Fruit fly (Drosophila melanogaster) whole organism, embryonic: ENCODE measurements around the gene tok.
A peak's percentile ranks its signal among the peaks of the same experiment; 100 is the strongest.

Experiments
- Antp ChIP-seq: fragments of 200-800 bp; sonication (Bioruptor generic); optimal IDR thresholded peaks from 3 replicates; lab custom pipeline; 2016; ENCODE audit warnings: missing biosample characterization, missing genetic modification characterization
- CG17829 ChIP-seq: fragments of 200-800 bp; optimal IDR thresholded peaks from 2 replicates; lab custom pipeline; 2019; ENCODE audit warnings: missing biosample characterization, mild to moderate bottlenecking, missing genetic modification characterization, moderate library complexity
- CG2875 ChIP-seq: fragments of 200-800 bp; sonication (Bioruptor generic); optimal IDR thresholded peaks from 2 replicates; lab custom pipeline; 2017; ENCODE audit warnings: missing biosample characterization, mild to moderate bottlenecking, missing genetic modification characterization, missing genetic modification reagents
- CG32772 ChIP-seq: fragments of 200-800 bp; sonication (Bioruptor generic); IDR thresholded peaks from 2 replicates; pipeline ENCODE4 v1.3.6; 2022; ENCODE audit warnings: missing biosample characterization, missing genetic modification characterization
- CG6683 ChIP-seq: fragments of 200-800 bp; sonication (Bioruptor generic); optimal IDR thresholded peaks from 2 replicates; lab custom pipeline; 2017; ENCODE audit warnings: missing biosample characterization, mild to moderate bottlenecking, missing genetic modification characterization, missing genetic modification reagents
- CG7372 ChIP-seq: fragments of 200-800 bp; sonication (Bioruptor generic); IDR thresholded peaks from 2 replicates; pipeline ENCODE4 v1.3.6; 2022; ENCODE audit warnings: missing biosample characterization, missing genetic modification characterization
- CG8765 ChIP-seq: fragments of 200-800 bp; sonication (Bioruptor generic); IDR thresholded peaks from 2 replicates; pipeline ENCODE4 v1.3.6; 2022; ENCODE audit warnings: missing biosample characterization, missing genetic modification characterization
- D19A ChIP-seq: fragments of 200-800 bp; optimal IDR thresholded peaks from 3 replicates; lab custom pipeline; 2019; ENCODE audit warnings: missing biosample characterization, mild to moderate bottlenecking, missing genetic modification characterization, moderate library complexity
- Ravus ChIP-seq: fragments of 200-800 bp; sonication (Bioruptor generic); IDR thresholded peaks from 2 replicates; pipeline ENCODE4 v1.3.6; 2022; ENCODE audit warnings: missing biosample characterization, missing genetic modification characterization
- YL-1 ChIP-seq: fragments of 200-800 bp; sonication (Bioruptor generic); optimal IDR thresholded peaks from 3 replicates; lab custom pipeline; 2017; ENCODE audit warnings: missing biosample characterization, mild to moderate bottlenecking, missing genetic modification characterization
- fd102C ChIP-seq: fragments of 200-800 bp; sonication (Bioruptor generic); optimal IDR thresholded peaks from 2 replicates; lab custom pipeline; 2018; ENCODE audit warnings: missing biosample characterization, mild to moderate bottlenecking, missing genetic modification characterization, moderate library complexity
- ind ChIP-seq: fragments of 200-800 bp; sonication (Bioruptor generic); optimal IDR thresholded peaks from 3 replicates; lab custom pipeline; 2016; ENCODE audit warnings: missing biosample characterization, missing genetic modification characterization
- insv ChIP-seq, 2 experiments: fragments of 200-800 bp; sonication (Bioruptor generic); optimal IDR thresholded peaks; 3 replicates each; lab custom pipeline; 2016 to 2018; ENCODE audit warnings: missing biosample characterization in 2 of 2, missing genetic modification characterization in 2 of 2

dm6 chr3R:24771273-24772231, 52.1 kb downstream of the tok start, which contains the start of gene CG42331:
- TF ChIP-seq insv (GFP tag; optimal IDR thresholded peaks at IDR 0.05; lab: Kevin White, UChicago) = no peak
- TF ChIP-seq CG6683 (GFP tag; lab: Kevin White, UChicago) = peak; percentile 38
- TF ChIP-seq CG32772 (GFP tag; lab: Robert Waterston, UW) = no peak
- no peak for TF ChIP-seq YL-1 (GFP tag; lab: Kevin White, UChicago)
- peak; percentile 30 for TF ChIP-seq CG7372 (GFP tag; lab: Robert Waterston, UW)
- TF ChIP-seq CG2875 (GFP tag; lab: Kevin White, UChicago) = peak; percentile 42
- no peak; the same call in 1 of the 2 replicates for TF ChIP-seq Ravus
- no peak for TF ChIP-seq CG8765 (GFP tag; lab: Robert Waterston, UW)
- peak; percentile 42 for TF ChIP-seq CG17829 (tag; lab: Kevin White, UChicago)
- peak; percentile 39 for TF ChIP-seq Antp (GFP tag; lab: Kevin White, UChicago)
- TF ChIP-seq ind (GFP tag; lab: Kevin White, UChicago) = peak; percentile 65
- peak; percentile 98 for TF ChIP-seq D19A (tag; lab: Kevin White, UChicago)
- no peak for TF ChIP-seq fd102C
